Fruit fly (Drosophila melanogaster) whole organism, embryonic: Measurements from ENCODE around the gene Top3alpha.

Source experiments
- Aef1 ChIP-seq: fragments of 200-800 bp; sonication (Bioruptor generic); IDR thresholded peaks from 3 replicates; pipeline ENCODE4 v1.3.6; 2022; ENCODE audit warnings: missing biosample characterization, missing genetic modification characterization
- CG1024 ChIP-seq: fragments of 200-800 bp; sonication (Bioruptor generic); IDR thresholded peaks from 2 replicates; pipeline ENCODE4 v1.3.6; 2022; ENCODE audit warnings: missing biosample characterization, missing genetic modification characterization
- CG10366 ChIP-seq: fragments of 200-800 bp; sonication (Bioruptor generic); IDR thresholded peaks from 2 replicates; pipeline ENCODE4 v1.3.6; 2022; ENCODE audit warnings: missing biosample characterization, missing genetic modification characterization
- CG11093 ChIP-seq: fragments of 200-800 bp; sonication (Bioruptor generic); IDR thresholded peaks from 3 replicates; pipeline ENCODE4 v1.3.6; 2022; ENCODE audit warnings: missing biosample characterization, missing genetic modification characterization
- CG11398 ChIP-seq: fragments of 200-800 bp; sonication (Bioruptor generic); optimal IDR thresholded peaks from 2 replicates; lab custom pipeline; 2016; ENCODE audit warnings: missing biosample characterization, missing genetic modification characterization
- CG11560 ChIP-seq: fragments of 200-800 bp; sonication (Bioruptor generic); IDR thresholded peaks from 3 replicates; pipeline ENCODE4 v1.3.6; 2022; ENCODE audit warnings: missing biosample characterization, missing genetic modification characterization
- CG12299 ChIP-seq: fragments of 200-800 bp; sonication (Bioruptor generic); optimal IDR thresholded peaks from 2 replicates; lab custom pipeline; 2018; ENCODE audit warnings: missing biosample characterization, mild to moderate bottlenecking, missing genetic modification characterization
- CG13296 ChIP-seq: fragments of 200-800 bp; sonication (Bioruptor generic); optimal IDR thresholded peaks from 3 replicates; lab custom pipeline; 2018; ENCODE audit warnings: missing biosample characterization, mild to moderate bottlenecking, missing genetic modification characterization
- CG13624 ChIP-seq: fragments of 200-800 bp; sonication (Bioruptor generic); optimal IDR thresholded peaks from 2 replicates; lab custom pipeline; 2016; ENCODE audit warnings: missing biosample characterization, missing genetic modification characterization
- CG14014 ChIP-seq: fragments of 200-800 bp; sonication (Bioruptor generic); IDR thresholded peaks from 2 replicates; pipeline ENCODE4 v1.3.6; 2022; ENCODE audit warnings: missing biosample characterization, missing genetic modification characterization
- CG15514 ChIP-seq: fragments of 200-800 bp; sonication (Bioruptor generic); optimal IDR thresholded peaks from 3 replicates; lab custom pipeline; 2017; ENCODE audit warnings: missing biosample characterization, missing genetic modification characterization, mild to moderate bottlenecking, moderate library complexity, missing genetic modification reagents
- CG1647 ChIP-seq: fragments of 200-800 bp; sonication (Bioruptor generic); optimal IDR thresholded peaks from 3 replicates; lab custom pipeline; 2016; ENCODE audit warnings: missing biosample characterization, missing genetic modification characterization
- CG17359 ChIP-seq: fragments of 200-800 bp; sonication (Bioruptor generic); optimal IDR thresholded peaks from 3 replicates; lab custom pipeline; 2018; ENCODE audit warnings: missing biosample characterization, mild to moderate bottlenecking, missing genetic modification characterization, moderate library complexity
- CG17829 ChIP-seq: fragments of 200-800 bp; optimal IDR thresholded peaks from 2 replicates; lab custom pipeline; 2019; ENCODE audit warnings: missing biosample characterization, mild to moderate bottlenecking, missing genetic modification characterization, moderate library complexity
- CG18599 ChIP-seq: fragments of 200-800 bp; sonication (Bioruptor generic); optimal IDR thresholded peaks from 3 replicates; lab custom pipeline; 2017; ENCODE audit warnings: missing biosample characterization, missing genetic modification characterization, mild to moderate bottlenecking, moderate library complexity, missing genetic modification reagents
- CG2116 ChIP-seq: fragments of 200-800 bp; sonication (Bioruptor generic); optimal IDR thresholded peaks from 3 replicates; lab custom pipeline; 2018; ENCODE audit warnings: missing biosample characterization, mild to moderate bottlenecking, missing genetic modification characterization
- CG30403 ChIP-seq: fragments of 200-800 bp; sonication (Bioruptor generic); optimal IDR thresholded peaks from 3 replicates; lab custom pipeline; 2016; ENCODE audit warnings: missing biosample characterization, missing genetic modification characterization
- CG33557 ChIP-seq: fragments of 200-800 bp; sonication (Bioruptor generic); optimal IDR thresholded peaks from 2 replicates; lab custom pipeline; 2019; ENCODE audit warnings: missing biosample characterization, mild to moderate bottlenecking, missing genetic modification characterization, moderate library complexity
- CG3726 ChIP-seq: fragments of 200-800 bp; sonication (Bioruptor generic); IDR thresholded peaks from 3 replicates; pipeline ENCODE4, ENCODE4 v1.3.6; 2022; ENCODE audit warnings: missing biosample characterization, missing genetic modification characterization
- CG4360 ChIP-seq: fragments of 200-800 bp; sonication (Bioruptor generic); IDR thresholded peaks from 2 replicates; pipeline ENCODE4 v1.3.6; 2022; ENCODE audit warnings: missing biosample characterization, missing genetic modification characterization
- CG6654 ChIP-seq: fragments of 200-800 bp; sonication (Bioruptor generic); optimal IDR thresholded peaks from 2 replicates; lab custom pipeline; 2017; ENCODE audit warnings: missing biosample characterization, mild to moderate bottlenecking, missing genetic modification characterization
- CG6791 ChIP-seq: fragments of 200-800 bp; sonication (Bioruptor generic); IDR thresholded peaks from 3 replicates; pipeline ENCODE4 v1.3.6; 2022; ENCODE audit warnings: missing biosample characterization, missing genetic modification characterization; ENCODE audit not compliant: partially characterized antibody
- CG6813 ChIP-seq: fragments of 200-800 bp; sonication (Bioruptor generic); optimal IDR thresholded peaks from 2 replicates; lab custom pipeline; 2017; ENCODE audit warnings: missing biosample characterization, missing genetic modification characterization, mild to moderate bottlenecking, moderate library complexity, missing genetic modification reagents
- CG7786 ChIP-seq: fragments of 200-800 bp; sonication (Bioruptor generic); optimal IDR thresholded peaks from 2 replicates; lab custom pipeline; 2016; ENCODE audit warnings: missing biosample characterization, missing genetic modification characterization
- CG8281 ChIP-seq: fragments of 200-800 bp; sonication (Bioruptor generic); optimal IDR thresholded peaks from 2 replicates; lab custom pipeline; 2018; ENCODE audit warnings: missing biosample characterization, mild to moderate bottlenecking, missing genetic modification characterization, moderate library complexity
- CHES-1-like ChIP-seq: fragments of 200-800 bp; sonication (Bioruptor generic); optimal IDR thresholded peaks from 2 replicates; lab custom pipeline; 2016; ENCODE audit warnings: missing biosample characterization, missing genetic modification characterization
- Dad ChIP-seq: fragments of 200-800 bp; sonication (Bioruptor generic); optimal IDR thresholded peaks from 3 replicates; lab custom pipeline; 2016; ENCODE audit warnings: missing biosample characterization, missing genetic modification characterization
- E2f1 ChIP-seq: fragments of 200-800 bp; sonication (Bioruptor generic); IDR thresholded peaks from 2 replicates; pipeline ENCODE4 v1.3.6; 2022; ENCODE audit warnings: missing biosample characterization, missing genetic modification characterization
- H15 ChIP-seq: fragments of 200-800 bp; sonication (Bioruptor generic); IDR thresholded peaks from 3 replicates; pipeline ENCODE4 v1.3.6; 2022; ENCODE audit warnings: missing biosample characterization, missing genetic modification characterization
- Hey ChIP-seq: fragments of 200-800 bp; sonication (Bioruptor generic); optimal IDR thresholded peaks from 3 replicates; lab custom pipeline; 2018; ENCODE audit warnings: missing biosample characterization, mild to moderate bottlenecking, missing genetic modification characterization
- Lpt ChIP-seq: fragments of >200 bp; optimal IDR thresholded peaks from 2 replicates; lab custom pipeline; 2018; ENCODE audit warnings: missing biosample characterization, missing genetic modification characterization
- Sox102F ChIP-seq: fragments of 200-800 bp; sonication (Bioruptor generic); optimal IDR thresholded peaks from 2 replicates; lab custom pipeline; 2018; ENCODE audit warnings: missing biosample characterization, mild to moderate bottlenecking, missing genetic modification characterization, moderate library complexity
- Usf ChIP-seq: fragments of 200-800 bp; sonication (Bioruptor generic); optimal IDR thresholded peaks from 2 replicates; lab custom pipeline; 2017; ENCODE audit warnings: missing genotype, missing biosample characterization, missing genetic modification characterization
- Vsx1 ChIP-seq: fragments of 200-800 bp; sonication (Bioruptor generic); optimal IDR thresholded peaks from 2 replicates; lab custom pipeline; 2017; ENCODE audit warnings: missing biosample characterization, mild to moderate bottlenecking, missing genetic modification characterization, missing genetic modification reagents
- ab ChIP-seq: fragments of 200-800 bp; sonication (Bioruptor generic); optimal IDR thresholded peaks from 2 replicates; lab custom pipeline; 2016; ENCODE audit warnings: missing biosample characterization, missing genetic modification characterization
- al ChIP-seq: fragments of 200-800 bp; sonication (Bioruptor generic); IDR thresholded peaks from 2 replicates; pipeline ENCODE4 v1.3.6; 2022; ENCODE audit warnings: missing biosample characterization, missing genetic modification characterization
- az2 ChIP-seq: fragments of 200-800 bp; sonication (Bioruptor generic); optimal IDR thresholded peaks from 3 replicates; lab custom pipeline; 2016; ENCODE audit warnings: missing biosample characterization, missing genetic modification characterization
- bowl ChIP-seq: fragments of 200-800 bp; sonication (Bioruptor generic); IDR thresholded peaks from 2 replicates; pipeline ENCODE4 v1.3.6; 2022; ENCODE audit warnings: missing biosample characterization, missing genetic modification characterization
- crp ChIP-seq, 2 experiments: fragments of 200-800 bp; sonication (Bioruptor generic); optimal IDR thresholded peaks; 2 replicates in 1 of 2; 3 replicates in 1 of 2; lab custom pipeline; 2017; ENCODE audit warnings: missing biosample characterization in 2 of 2, missing genetic modification characterization in 2 of 2, mild to moderate bottlenecking in 1 of 2, moderate library complexity in 1 of 2
- dan ChIP-seq: fragments of 200-800 bp; sonication (Bioruptor generic); IDR thresholded peaks from 2 replicates; pipeline ENCODE4 v1.3.6; 2022; ENCODE audit warnings: missing biosample characterization, missing genetic modification characterization
- eyg ChIP-seq: fragments of 200-800 bp; sonication (Bioruptor generic); optimal IDR thresholded peaks from 3 replicates; lab custom pipeline; 2016; ENCODE audit warnings: missing biosample characterization, missing genetic modification characterization
- gem ChIP-seq: fragments of 200-800 bp; sonication (Bioruptor generic); optimal IDR thresholded peaks from 2 replicates; lab custom pipeline; 2019; ENCODE audit warnings: missing biosample characterization, mild to moderate bottlenecking, missing genetic modification characterization, moderate library complexity
- h ChIP-seq: fragments of >200 bp; optimal IDR thresholded peaks from 2 replicates; lab custom pipeline; 2017
- nerfin-1 ChIP-seq: fragments of 200-800 bp; sonication (Bioruptor generic); optimal IDR thresholded peaks from 3 replicates; lab custom pipeline; 2019; ENCODE audit warnings: missing biosample characterization, mild to moderate bottlenecking, missing genetic modification characterization, moderate library complexity
- slbo ChIP-seq: fragments of 200-800 bp; sonication (Bioruptor generic); IDR thresholded peaks from 2 replicates; pipeline ENCODE4 v1.3.6; 2022; ENCODE audit warnings: missing biosample characterization, missing genetic modification characterization
- toy ChIP-seq: fragments of 200-800 bp; sonication (Bioruptor generic); IDR thresholded peaks from 2 replicates; pipeline ENCODE4 v1.3.6; 2022; ENCODE audit warnings: missing biosample characterization, missing genetic modification characterization
- trem ChIP-seq: fragments of 200-800 bp; optimal IDR thresholded peaks from 3 replicates; lab custom pipeline; 2019; ENCODE audit warnings: missing biosample characterization, mild to moderate bottlenecking, missing genetic modification characterization, moderate library complexity
- unpg ChIP-seq: fragments of 200-800 bp; sonication (Bioruptor generic); optimal IDR thresholded peaks from 3 replicates; lab custom pipeline; 2018; ENCODE audit warnings: missing biosample characterization, mild to moderate bottlenecking, missing genetic modification characterization, moderate library complexity
- vnd ChIP-seq: fragments of 200-800 bp; sonication (Bioruptor generic); IDR thresholded peaks from 3 replicates; pipeline ENCODE4 v1.3.6; 2022; ENCODE audit warnings: missing biosample characterization, missing genetic modification characterization; ENCODE audit not compliant: partially characterized antibody
- yki ChIP-seq: fragments of >200 bp; optimal IDR thresholded peaks from 3 replicates; lab custom pipeline; 2018
- zen2 ChIP-seq: fragments of 200-800 bp; sonication (Bioruptor generic); IDR thresholded peaks from 3 replicates; pipeline ENCODE4 v1.3.6; 2022; ENCODE audit warnings: missing biosample characterization, missing genetic modification characterization; ENCODE audit not compliant: partially characterized antibody

Top3alpha gene

DNA sequence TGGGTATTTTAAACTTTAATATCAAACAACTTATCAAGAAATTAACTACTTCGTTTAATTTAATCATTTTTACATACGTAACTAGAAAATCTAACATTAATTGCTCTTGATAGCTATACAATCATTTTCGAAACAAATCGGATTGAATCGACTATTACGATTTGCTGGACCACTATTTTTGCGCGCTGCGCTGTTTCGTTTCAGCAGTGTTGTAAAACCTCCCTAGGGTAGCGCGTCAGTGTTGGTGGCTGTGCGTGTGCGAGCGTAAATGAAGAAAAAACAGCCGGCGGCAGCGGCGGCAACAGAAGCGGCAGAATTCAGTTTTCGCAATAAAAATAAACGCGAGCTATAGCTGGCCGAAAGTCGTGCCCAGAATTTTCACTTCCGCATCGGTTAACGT lies 35.3 kb downstream of the Top3alpha start, which contains the start of gene CG33116 (continued):
- TF ChIP-seq nerfin-1 (tag; lab: Kevin White, UChicago) (peak; percentile 80), Hey (tag; lab: Kevin White, UChicago) (peak; percentile 60), slbo (peak; percentile 84), CG4360 (0 out of 2 replicates have a peak, but pooled peaks have one; percentile 38), CG6791 (GFP tag; lab: Robert Waterston, UW) (peak; percentile 42; the same call in 1 of the 3 replicates), CG18599 (GFP tag; lab: Kevin White, UChicago) (peak; percentile 83), yki (lab: Kevin White, UChicago) (no peak), Usf (peak; percentile 65), CG30403 (peak; percentile 87), CG10366 (GFP tag; lab: Robert Waterston, UW) (peak; percentile 70), CG14014 (GFP tag; lab: Robert Waterston, UW) (peak; percentile 74; the same call in 1 of the 2 replicates), CG8281 (tag; lab: Kevin White, UChicago) (peak; percentile 45), CG15514 (GFP tag; lab: Kevin White, UChicago) (peak; percentile 78), H15 (GFP tag; lab: Robert Waterston, UW) (peak; percentile 68; the same call in 1 of the 3 replicates), h (lab: Kevin White, UChicago) (no peak), eyg (GFP tag; lab: Kevin White, UChicago) (peak; percentile 47), CG11398 (peak; percentile 60), CG17359 (tag; lab: Kevin White, UChicago) (peak; percentile 80), az2 (GFP tag; lab: Kevin White, UChicago) (peak; percentile 85), crp (GFP tag; optimal IDR thresholded peaks at IDR 0.05; lab: Kevin White, UChicago) (peak in 1 of 2 experiments; percentile 77), E2f1 (GFP tag; lab: Robert Waterston, UW) (peak; percentile 72), Dad (GFP tag; lab: Kevin White, UChicago) (peak; percentile 82), CG6654 (GFP tag; lab: Kevin White, UChicago) (peak; percentile 50), Sox102F (GFP tag; lab: Kevin White, UChicago) (peak; percentile 76), Aef1 (peak; percentile 65), toy (GFP tag; lab: Robert Waterston, UW) (peak; percentile 24; the same call in 1 of the 2 replicates), CG3726 (GFP tag; lab: Robert Waterston, UW) (0 out of 3 replicates have a peak, but pooled peaks have one; percentile 52), zen2 (GFP tag; lab: Robert Waterston, UW) (no peak), CG13624 (GFP tag; lab: Kevin White, UChicago) (peak; percentile 85), bowl (GFP tag; lab: Robert Waterston, UW) (0 out of 2 replicates have a peak, but pooled peaks have one; percentile 52), vnd (GFP tag; lab: Robert Waterston, UW) (no peak), CG17829 (tag; lab: Kevin White, UChicago) (peak; percentile 86), CG7786 (GFP tag; lab: Kevin White, UChicago) (peak; percentile 85), Lpt (no peak), CG1647 (GFP tag; lab: Kevin White, UChicago) (peak; percentile 73), CG11560 (tag; lab: Robert Waterston, UW) (peak; percentile 42; the same call in 1 of the 3 replicates), CG6813 (GFP tag; lab: Kevin White, UChicago) (peak; percentile 72), CG33557 (GFP tag; lab: Kevin White, UChicago) (peak; percentile 81), CG13296 (GFP tag; lab: Kevin White, UChicago) (peak; percentile 74), CHES-1-like (GFP tag; lab: Kevin White, UChicago) (peak; percentile 81), gem (tag; lab: Kevin White, UChicago) (peak; percentile 85), trem (peak; percentile 83), Vsx1 (GFP tag; lab: Kevin White, UChicago) (peak; percentile 38), CG1024 (GFP tag; lab: Robert Waterston, UW) (peak; percentile 63), ab (GFP tag; lab: Kevin White, UChicago) (peak; percentile 26), CG12299 (tag; lab: Kevin White, UChicago) (peak; percentile 45), al (peak; percentile 51), dan (GFP tag; lab: Robert Waterston, UW) (no peak), CG2116 (GFP tag; lab: Kevin White, UChicago) (peak; percentile 63), CG11093 (GFP tag; lab: Robert Waterston, UW) (peak; percentile 20; the same call in 1 of the 3 replicates), unpg (GFP tag; lab: Kevin White, UChicago) (peak; percentile 80)
